Fruit fly (Drosophila melanogaster) S2 (cell line): Measurements from ENCODE around the gene CG42240.

Experiments used
- CG8478 ChIP-seq: fragments of >200 bp; optimal IDR thresholded peaks from 2 replicates; lab custom pipeline; 2018
- CTCF ChIP-seq, 2 experiments: fragments of >200 bp; optimal IDR thresholded peaks; 2 replicates each; lab custom pipeline; 2018

- TF ChIP-seq CG8478 (lab: Kevin White, UChicago): no peak
- no peak for TF ChIP-seq CTCF (optimal IDR thresholded peaks at IDR 0.05; lab: Kevin White, UChicago)
Measured at dm6 chrX:6301052-6301451, 29.6 kb upstream of the CG42240 start, which contains the start of gene CG12219.
